Fruit fly (Drosophila melanogaster): ENCODE results near the gene mwh.

DNA sequence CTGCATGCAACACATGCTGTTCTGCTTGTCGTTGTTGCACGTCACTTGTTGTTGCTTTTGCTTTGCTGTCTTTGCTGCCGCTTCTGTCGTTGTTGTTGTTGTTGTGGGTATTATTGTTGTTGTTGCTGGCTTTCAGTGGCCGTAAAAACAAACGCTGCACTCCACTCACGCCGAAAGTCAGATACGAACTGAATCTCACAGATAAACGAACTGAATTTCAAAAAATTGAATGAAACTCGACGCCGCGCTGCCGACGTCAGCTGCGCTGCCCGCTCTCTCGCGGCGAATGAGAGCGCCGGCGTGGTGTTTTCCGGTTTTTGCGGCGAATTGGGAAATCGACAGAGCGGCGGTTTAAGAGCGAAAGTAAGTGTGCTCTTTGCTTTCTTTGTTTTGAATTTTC is 23.5 kb upstream of the mwh start, which contains the start of gene bab2:
- TF ChIP-seq CG8478 (optimal IDR thresholded peaks at IDR 0.05): no peak
- no peak for TF ChIP-seq CTCF (optimal IDR thresholded peaks at IDR 0.05)
